Fruit fly (Drosophila melanogaster) whole organism, prepupa: ENCODE measurements around the gene CG34238.

Source experiments
- Blimp-1 ChIP-seq: fragments of 200-800 bp; sonication (Bioruptor generic); optimal IDR thresholded peaks from 3 replicates; lab custom pipeline; 2017; ENCODE audit warnings: missing biosample characterization, missing genetic modification characterization, mild to moderate bottlenecking, moderate library complexity, missing genetic modification reagents
- CG10631 ChIP-seq: fragments of 200-800 bp; sonication (Bioruptor generic); optimal IDR thresholded peaks from 2 replicates; lab custom pipeline; 2016; ENCODE audit warnings: missing biosample characterization, missing genetic modification characterization
- CG11294 ChIP-seq: fragments of 200-800 bp; sonication (Bioruptor generic); IDR thresholded peaks from 2 replicates; pipeline ENCODE4 v1.3.6; 2022; ENCODE audit warnings: missing biosample characterization, missing genetic modification characterization
- CG11762 ChIP-seq: fragments of 200-800 bp; sonication (Bioruptor generic); optimal IDR thresholded peaks from 3 replicates; lab custom pipeline; 2016; ENCODE audit warnings: missing biosample characterization, missing genetic modification characterization; ENCODE audit not compliant: insufficient read depth
- CG11902 ChIP-seq: fragments of 200-800 bp; sonication (Bioruptor generic); optimal IDR thresholded peaks from 3 replicates; lab custom pipeline; 2016; ENCODE audit warnings: missing biosample characterization, missing genetic modification characterization
- CG15336 ChIP-seq: fragments of 200-800 bp; sonication (Bioruptor generic); IDR thresholded peaks from 2 replicates; pipeline ENCODE4 v1.3.6; 2022; ENCODE audit warnings: missing biosample characterization, missing genetic modification characterization
- CG1621 ChIP-seq: fragments of 200-800 bp; sonication (Bioruptor generic); optimal IDR thresholded peaks from 3 replicates; lab custom pipeline; 2018; ENCODE audit warnings: missing biosample characterization, mild to moderate bottlenecking, missing genetic modification characterization
- CG31627 ChIP-seq: fragments of 200-800 bp; sonication (Bioruptor generic); optimal IDR thresholded peaks from 3 replicates; lab custom pipeline; 2016; ENCODE audit warnings: missing biosample characterization, missing genetic modification characterization
- CG6792 ChIP-seq: fragments of 200-800 bp; sonication (Bioruptor generic); optimal IDR thresholded peaks from 3 replicates; lab custom pipeline; 2016; ENCODE audit warnings: missing biosample characterization, missing genetic modification characterization
- CG6808 ChIP-seq: fragments of 200-800 bp; sonication (Bioruptor generic); optimal IDR thresholded peaks from 3 replicates; lab custom pipeline; 2017; ENCODE audit warnings: missing biosample characterization, missing genetic modification characterization, mild to moderate bottlenecking, moderate library complexity, missing genetic modification reagents
- CG7368 ChIP-seq: fragments of 200-800 bp; sonication (Bioruptor generic); optimal IDR thresholded peaks from 3 replicates; lab custom pipeline; 2016; ENCODE audit warnings: missing biosample characterization, missing genetic modification characterization
- CG8119 ChIP-seq: fragments of 200-800 bp; sonication (Bioruptor generic); IDR thresholded peaks from 3 replicates; pipeline ENCODE4 v1.3.6; 2022; ENCODE audit warnings: missing biosample characterization, missing genetic modification characterization
- CG8319 ChIP-seq: fragments of 200-800 bp; sonication (Bioruptor generic); optimal IDR thresholded peaks from 3 replicates; lab custom pipeline; 2016; ENCODE audit warnings: missing biosample characterization, missing genetic modification characterization
- Eip93F ChIP-seq: fragments of 200-800 bp; sonication (Bioruptor generic); optimal IDR thresholded peaks from 2 replicates; lab custom pipeline; 2016; ENCODE audit warnings: missing biosample characterization, mild to moderate bottlenecking, missing genetic modification characterization
- Ets21C ChIP-seq: fragments of 200-800 bp; sonication (Bioruptor generic); optimal IDR thresholded peaks from 3 replicates; lab custom pipeline; 2016; ENCODE audit warnings: missing biosample characterization, missing genetic modification characterization
- Gug ChIP-seq: fragments of 200-800 bp; sonication (Bioruptor generic); IDR thresholded peaks from 2 replicates; pipeline ENCODE4 v1.3.6; 2022; ENCODE audit warnings: missing biosample characterization, missing genetic modification characterization
- Hr38 ChIP-seq: sonication (Bioruptor generic); optimal IDR thresholded peaks from 2 replicates; lab custom pipeline; 2016; ENCODE audit warnings: missing biosample characterization, missing genetic modification characterization
- Hr4 ChIP-seq: fragments of 200-800 bp; sonication (Bioruptor generic); optimal IDR thresholded peaks from 3 replicates; lab custom pipeline; 2016; ENCODE audit warnings: missing biosample characterization, missing genetic modification characterization
- Lpt ChIP-seq: fragments of 200-800 bp; sonication (Bioruptor generic); optimal IDR thresholded peaks from 3 replicates; lab custom pipeline; 2016; ENCODE audit warnings: missing biosample characterization, missing genetic modification characterization
- Sox14 ChIP-seq: fragments of 200-800 bp; sonication (Bioruptor generic); optimal IDR thresholded peaks from 3 replicates; lab custom pipeline; 2016; ENCODE audit warnings: missing biosample characterization, missing genetic modification characterization
- Sox15 ChIP-seq: fragments of 200-800 bp; sonication (Bioruptor generic); optimal IDR thresholded peaks from 3 replicates; lab custom pipeline; 2016; ENCODE audit warnings: missing biosample characterization, missing genetic modification characterization
- achi ChIP-seq: fragments of 200-800 bp; sonication (Bioruptor generic); optimal IDR thresholded peaks from 3 replicates; lab custom pipeline; 2016; ENCODE audit warnings: missing biosample characterization, missing genetic modification characterization
- cyc ChIP-seq: fragments of 200-800 bp; sonication (Bioruptor generic); optimal IDR thresholded peaks from 3 replicates; lab custom pipeline; 2016; ENCODE audit warnings: missing biosample characterization, missing genetic modification characterization
- dac ChIP-seq: fragments of 200-800 bp; sonication (Bioruptor generic); optimal IDR thresholded peaks from 2 replicates; lab custom pipeline; 2017; ENCODE audit warnings: missing biosample characterization, mild to moderate bottlenecking, missing genetic modification characterization
- dsx ChIP-seq: fragments of 200-800 bp; optimal IDR thresholded peaks from 3 replicates; lab custom pipeline; 2019; ENCODE audit warnings: missing biosample characterization, mild to moderate bottlenecking, missing genetic modification characterization, moderate library complexity; ENCODE audit not compliant: poor library complexity, severe bottlenecking
- eg ChIP-seq: fragments of 200-800 bp; sonication (Bioruptor generic); IDR thresholded peaks from 3 replicates; pipeline ENCODE4 v1.3.6; 2022; ENCODE audit warnings: missing biosample characterization, missing genetic modification characterization
- esn ChIP-seq: fragments of 200-800 bp; sonication (Bioruptor generic); optimal IDR thresholded peaks from 2 replicates; lab custom pipeline; 2016; ENCODE audit warnings: missing biosample characterization, mild to moderate bottlenecking, missing genetic modification characterization, moderate library complexity
- fd59A ChIP-seq: fragments of 200-800 bp; sonication (Bioruptor generic); optimal IDR thresholded peaks from 2 replicates; lab custom pipeline; 2017; ENCODE audit warnings: missing biosample characterization, mild to moderate bottlenecking, missing genetic modification characterization, missing genetic modification reagents
- fd85E ChIP-seq: fragments of 200-800 bp; sonication (Bioruptor generic); optimal IDR thresholded peaks from 3 replicates; lab custom pipeline; 2016; ENCODE audit warnings: missing biosample characterization, missing genetic modification characterization
- fkh ChIP-seq: fragments of 200-800 bp; sonication (Bioruptor generic); optimal IDR thresholded peaks from 3 replicates; lab custom pipeline; 2017; ENCODE audit warnings: missing biosample characterization, mild to moderate bottlenecking, missing genetic modification characterization, moderate library complexity
- lz ChIP-seq: fragments of 200-800 bp; sonication (Bioruptor generic); optimal IDR thresholded peaks from 3 replicates; lab custom pipeline; 2016; ENCODE audit warnings: missing biosample characterization, missing genetic modification characterization
- pdm3 ChIP-seq: fragments of 200-800 bp; sonication (Bioruptor generic); optimal IDR thresholded peaks from 3 replicates; lab custom pipeline; 2016; ENCODE audit warnings: missing biosample characterization, missing genetic modification characterization
- salr ChIP-seq, 2 experiments: fragments of 200-800 bp; sonication (Bioruptor generic); optimal IDR thresholded peaks; 3 replicates each; lab custom pipeline; 2016 to 2018; ENCODE audit warnings: missing biosample characterization in 2 of 2, missing genetic modification characterization in 2 of 2, mild to moderate bottlenecking in 1 of 2
- ss ChIP-seq, 2 experiments: fragments of 200-800 bp; sonication (Bioruptor generic); optimal IDR thresholded peaks; 2 replicates in 1 of 2; 3 replicates in 1 of 2; lab custom pipeline; 2017 to 2018; ENCODE audit warnings: mild to moderate bottlenecking in 2 of 2, missing biosample characterization in 2 of 2, missing genetic modification characterization in 2 of 2, moderate library complexity in 1 of 2

CG34238 gene

DNA sequence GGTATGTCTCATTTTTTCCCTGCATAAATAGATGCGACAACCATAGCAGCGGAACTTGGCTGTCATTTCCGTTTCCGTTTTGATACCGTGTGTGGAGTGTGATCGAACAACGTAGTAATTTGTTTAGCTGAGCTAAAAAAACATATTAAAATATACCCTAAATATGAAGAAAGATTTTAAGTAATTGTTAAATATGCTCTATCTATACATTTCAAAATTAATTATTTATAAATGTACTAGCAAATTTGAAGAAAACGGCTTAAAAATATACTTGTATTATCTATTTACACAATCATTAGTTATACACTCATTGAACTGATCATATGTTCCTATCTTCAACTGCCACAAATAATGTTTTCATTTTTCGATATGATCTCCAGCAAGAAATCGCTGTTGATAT lies at the start of gene CG34238:
TSS of gene CG34238 (plus strand) at position 301 of the 400 bp plus-strand sequence.
- TF ChIP-seq fkh (GFP tag; lab: Kevin White, UChicago) (no peak), Gug (GFP tag; lab: Robert Waterston, UW) (no peak), fd59A (GFP tag; lab: Kevin White, UChicago) (no peak), Blimp-1 (GFP tag; lab: Kevin White, UChicago) (no peak), eg (no peak), CG11762 (GFP tag; lab: Kevin White, UChicago) (no peak), Eip93F (no peak), CG11294 (no peak), CG6808 (GFP tag; lab: Kevin White, UChicago) (no peak), pdm3 (GFP tag; lab: Kevin White, UChicago) (no peak), Hr4 (GFP tag; lab: Kevin White, UChicago) (no peak), achi (GFP tag; lab: Kevin White, UChicago) (no peak), salr (GFP tag; optimal IDR thresholded peaks at IDR 0.05; lab: Kevin White, UChicago) (no peak), cyc (no peak), Sox14 (GFP tag; lab: Kevin White, UChicago) (no peak), fd85E (GFP tag; lab: Kevin White, UChicago) (no peak), Ets21C (GFP tag; lab: Kevin White, UChicago) (no peak), Sox15 (GFP tag; lab: Kevin White, UChicago) (no peak)

DNA sequence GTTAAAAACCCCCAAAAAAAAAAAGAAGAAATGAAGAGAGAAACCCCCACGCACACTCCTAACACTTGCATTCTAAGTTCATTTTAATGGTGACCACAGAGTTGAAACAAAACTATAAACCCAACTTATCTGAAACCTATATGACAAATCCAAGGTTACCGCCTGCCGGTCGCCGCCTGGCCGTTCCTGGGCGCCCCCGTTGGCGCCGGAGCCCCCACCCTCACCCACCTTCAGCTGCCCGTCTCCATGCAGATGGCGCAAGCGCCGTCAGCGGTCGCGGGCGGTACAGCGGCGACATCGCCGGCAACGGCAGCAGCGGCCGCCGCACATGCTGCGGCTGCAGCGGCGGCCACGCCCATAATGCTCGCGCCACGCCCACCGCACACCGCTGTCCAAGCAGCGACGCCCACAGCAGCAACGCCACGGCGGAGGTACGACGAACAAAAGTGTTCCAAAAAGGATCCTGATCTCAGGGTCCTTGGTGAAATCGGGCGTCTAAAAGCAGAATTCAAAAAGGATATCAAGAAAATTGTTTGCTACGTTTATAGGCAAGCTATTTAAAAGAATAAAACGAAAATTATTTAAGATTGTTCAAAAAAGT lies 44.5 kb upstream of the CG34238 start:
- TF ChIP-seq CG6792 (GFP tag; lab: Kevin White, UChicago) (no peak), esn (GFP tag; lab: Kevin White, UChicago) (no peak), eg (no peak), CG31627 (GFP tag; lab: Kevin White, UChicago) (no peak), dsx (no peak), lz (GFP tag; lab: Kevin White, UChicago) (no peak), CG7368 (GFP tag; lab: Kevin White, UChicago) (no peak), CG11294 (no peak), CG10631 (no peak), Hr4 (GFP tag; lab: Kevin White, UChicago) (no peak), CG11902 (GFP tag; lab: Kevin White, UChicago) (no peak), cyc (no peak), fd85E (GFP tag; lab: Kevin White, UChicago) (no peak), ss (GFP tag; optimal IDR thresholded peaks at IDR 0.05; lab: Kevin White, UChicago) (no peak)

DNA sequence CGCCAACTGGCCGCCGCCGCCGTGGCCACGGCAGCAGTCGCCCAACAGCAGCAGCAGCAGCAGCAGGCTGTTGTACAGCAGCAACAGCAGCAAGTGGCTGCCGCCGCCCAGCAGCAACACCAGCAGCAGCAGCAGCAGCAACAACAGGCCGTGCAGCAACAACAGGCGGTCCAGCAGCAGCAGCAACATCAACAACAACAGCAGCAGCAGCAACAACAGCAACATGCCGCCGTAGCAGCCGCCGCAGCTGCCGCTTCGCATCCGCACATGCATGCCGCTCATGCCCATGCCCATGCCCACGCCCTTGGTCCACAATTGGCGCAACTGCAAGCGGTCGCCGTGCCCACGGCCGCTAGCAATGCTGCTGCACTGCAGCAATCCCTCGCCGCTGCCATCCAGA lies 41.3 kb upstream of the CG34238 start:
- TF ChIP-seq CG8319 (GFP tag; lab: Kevin White, UChicago) (no peak), salr (GFP tag; optimal IDR thresholded peaks at IDR 0.05; lab: Kevin White, UChicago) (no peak), CG8119 (GFP tag; lab: Robert Waterston, UW) (no peak), CG1621 (tag; lab: Kevin White, UChicago) (no peak)

DNA sequence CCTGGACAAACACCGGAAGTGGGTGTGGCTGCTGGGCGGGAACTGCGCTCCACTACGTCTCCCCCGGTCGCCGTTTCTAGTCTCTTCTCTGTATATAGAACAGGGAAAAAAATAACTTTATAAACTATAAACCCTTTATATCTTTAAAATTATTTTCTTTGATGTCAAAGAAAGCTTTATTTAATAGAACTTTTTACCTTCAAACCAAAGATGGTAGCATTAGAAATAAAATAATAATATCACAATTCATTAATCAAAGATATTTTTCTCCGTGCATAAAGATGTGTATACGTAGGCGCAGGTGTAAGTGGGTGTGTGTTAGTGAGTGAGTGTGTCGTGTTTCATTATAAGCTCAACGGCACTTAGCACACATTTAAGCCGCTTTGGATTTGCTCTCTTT lies 26.8 kb upstream of the CG34238 start:
- TF ChIP-seq CG8119 (GFP tag; lab: Robert Waterston, UW) (no peak), pdm3 (GFP tag; lab: Kevin White, UChicago) (no peak), CG15336 (GFP tag; lab: Robert Waterston, UW) (no peak), cyc (no peak), Eip93F (no peak), CG6792 (GFP tag; lab: Kevin White, UChicago) (no peak), CG7368 (GFP tag; lab: Kevin White, UChicago) (no peak), Lpt (GFP tag; lab: Kevin White, UChicago) (no peak), dac (GFP tag; lab: Kevin White, UChicago) (no peak), Hr38 (no peak)
- TF ChIP-seq, all 60 proteins: peak for 0
